Worm (Caenorhabditis elegans): ENCODE results near the gene jmjd-3.1.

DNA sequence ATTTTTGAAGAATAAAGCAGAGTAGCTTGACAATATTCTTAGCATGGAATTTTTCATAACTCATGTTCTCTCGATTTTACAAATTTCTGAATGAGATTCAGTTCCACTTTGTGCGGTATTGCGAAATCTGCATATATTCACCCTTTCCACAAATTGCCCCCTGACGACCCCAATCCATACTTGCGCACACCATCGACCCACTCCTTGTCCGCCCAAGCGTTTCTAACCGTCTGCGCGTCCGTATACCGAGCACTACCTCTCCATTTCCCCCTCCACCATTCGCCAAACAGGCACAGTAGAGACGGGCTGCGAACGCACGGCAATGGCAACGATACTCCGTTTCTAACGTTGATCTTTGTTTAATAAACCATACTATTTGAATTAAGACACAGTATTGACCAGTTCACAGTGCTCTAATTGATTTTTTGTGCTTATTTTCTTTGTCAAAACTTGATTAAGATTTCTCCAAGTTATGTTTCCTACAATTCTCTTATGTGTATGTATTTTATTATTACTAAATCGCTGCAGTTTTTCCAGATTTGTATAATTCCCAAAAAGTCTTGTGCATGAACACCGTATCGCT is 14.1 kb upstream of the jmjd-3.1 start, which contains the start of gene utx-1:
- TF ChIP-seq ama-1 (optimal IDR thresholded peaks at IDR 0.05) (no peak), F13C5.2 (tag; optimal IDR thresholded peaks at IDR 0.05) (peak; percentile 45), ets-7 (tag; optimal IDR thresholded peaks at IDR 0.05) (no peak), sea-1 (GFP tag; conservative IDR thresholded peaks at IDR 0.05) (no peak), hmg-4 (GFP tag; optimal IDR thresholded peaks at IDR 0.05) (peak; percentile 43), aly-1 (tag; optimal IDR thresholded peaks at IDR 0.05) (peak; percentile 43), hnd-1 (tag; optimal IDR thresholded peaks at IDR 0.05) (no peak)

Data from whole organism, early embryonic.